Worm (Caenorhabditis elegans) whole organism, L3 larva: ENCODE results near the gene polk-1.

Experiments
- aly-2 ChIP-seq: fragments of 150-350 bp; optimal IDR thresholded peaks from 2 replicates; lab custom pipeline; 2014; ENCODE audit warnings: missing biosample characterization, missing genetic modification characterization
- ama-1 ChIP-seq: fragments of 150-350 bp; optimal IDR thresholded peaks from 2 replicates; lab custom pipeline; 2018
- ceh-28 ChIP-seq: fragments of 150-350 bp; optimal IDR thresholded peaks from 2 replicates; lab custom pipeline; 2014; ENCODE audit warnings: missing biosample characterization, missing genetic modification reagents, missing genetic modification characterization
- egl-5 ChIP-seq: fragments of 150-350 bp; optimal IDR thresholded peaks from 2 replicates; lab custom pipeline; 2017; ENCODE audit warnings: missing biosample characterization, missing genetic modification reagents, missing genetic modification characterization, inconsistent platforms
- elt-2 ChIP-seq: sonication (generic microtip); optimal IDR thresholded peaks from 2 replicates; lab custom pipeline; 2016; ENCODE audit warnings: missing genetic modification reagents, mild to moderate bottlenecking, missing genetic modification characterization, missing compliant biosample characterization
- elt-3 ChIP-seq, 3 experiments: fragments of 150-350 bp in 1 of 3; sonication (generic microtip) in 2 of 3; optimal IDR thresholded peaks; 2 replicates in 2 of 3; 4 replicates in 1 of 3; lab custom pipeline; 2014 to 2017; ENCODE audit warnings: missing biosample characterization in 3 of 3, missing genetic modification characterization in 3 of 3
- eor-1 ChIP-seq, 2 experiments: fragments of 150-350 bp; optimal IDR thresholded peaks; 2 replicates each; lab custom pipeline; 2014 to 2018; ENCODE audit warnings: missing biosample characterization in 2 of 2, missing genetic modification characterization in 2 of 2
- fkh-10 ChIP-seq: sonication (generic microtip); optimal IDR thresholded peaks from 2 replicates; lab custom pipeline; 2017; ENCODE audit warnings: missing biosample characterization, missing genetic modification reagents, missing genetic modification characterization
- fkh-2 ChIP-seq: fragments of 150-350 bp; optimal IDR thresholded peaks from 2 replicates; lab custom pipeline; 2014; ENCODE audit warnings: missing biosample characterization, missing genetic modification reagents, missing genetic modification characterization
- fos-1 ChIP-seq: fragments of 150-350 bp; optimal IDR thresholded peaks from 2 replicates; lab custom pipeline; 2014; ENCODE audit warnings: missing biosample characterization, missing genetic modification characterization
- hmg-11 ChIP-seq: sonication (generic microtip); optimal IDR thresholded peaks from 2 replicates; lab custom pipeline; 2016; ENCODE audit warnings: missing genetic modification characterization, missing compliant biosample characterization
- jun-1 ChIP-seq: fragments of 150-350 bp; optimal IDR thresholded peaks from 2 replicates; lab custom pipeline; 2014; ENCODE audit warnings: missing biosample characterization, missing genetic modification reagents, missing genetic modification characterization
- lin-15B ChIP-seq: fragments of 150-350 bp; optimal IDR thresholded peaks from 2 replicates; lab custom pipeline; 2014; ENCODE audit warnings: missing biosample characterization, missing genetic modification characterization
- lin-39 ChIP-seq: fragments of 150-350 bp; optimal IDR thresholded peaks from 2 replicates; lab custom pipeline; 2018; ENCODE audit warnings: missing biosample characterization, missing genetic modification reagents, missing genetic modification characterization
- lsy-12 ChIP-seq: sonication (generic microtip); optimal IDR thresholded peaks from 2 replicates; lab custom pipeline; 2016; ENCODE audit warnings: mild to moderate bottlenecking, missing genetic modification characterization, missing compliant biosample characterization
- mdl-1 ChIP-seq: fragments of 150-350 bp; optimal IDR thresholded peaks from 2 replicates; lab custom pipeline; 2014; ENCODE audit warnings: missing biosample characterization, missing genetic modification characterization
- mml-1 ChIP-seq: fragments of 150-350 bp; sonication (generic microtip); optimal IDR thresholded peaks from 3 replicates; lab custom pipeline; 2014; ENCODE audit warnings: missing biosample characterization, missing genetic modification characterization
- nfya-1 ChIP-seq: sonication (generic microtip); optimal IDR thresholded peaks from 2 replicates; lab custom pipeline; 2017; ENCODE audit warnings: missing genetic modification characterization, mild to moderate bottlenecking, missing compliant biosample characterization, antibody characterized with exemption, moderate library complexity; ENCODE audit not compliant: insufficient read depth
- nhr-11 ChIP-seq: fragments of 150-350 bp; optimal IDR thresholded peaks from 2 replicates; lab custom pipeline; 2014; ENCODE audit warnings: missing biosample characterization, missing genetic modification characterization
- nhr-23 ChIP-seq: fragments of 150-350 bp; optimal IDR thresholded peaks from 2 replicates; lab custom pipeline; 2014; ENCODE audit warnings: missing biosample characterization, missing genetic modification reagents, missing genetic modification characterization
- nhr-25 ChIP-seq: sonication (generic microtip); optimal IDR thresholded peaks from 2 replicates; lab custom pipeline; 2017; ENCODE audit warnings: missing biosample characterization, missing genetic modification characterization
- nhr-43 ChIP-seq: sonication (generic microtip); optimal IDR thresholded peaks from 2 replicates; lab custom pipeline; 2016; ENCODE audit warnings: mild to moderate bottlenecking, missing genetic modification characterization, missing compliant biosample characterization; ENCODE audit not compliant: poor library complexity, severe bottlenecking
- nhr-77 ChIP-seq: fragments of 150-350 bp; optimal IDR thresholded peaks from 2 replicates; lab custom pipeline; 2014; ENCODE audit warnings: missing biosample characterization, missing genetic modification characterization
- pha-4 ChIP-seq: fragments of 150-350 bp; optimal IDR thresholded peaks from 2 replicates; lab custom pipeline; 2014; ENCODE audit warnings: missing biosample characterization, missing genetic modification reagents, missing genetic modification characterization
- pqm-1 ChIP-seq: fragments of 150-350 bp; optimal IDR thresholded peaks from 2 replicates; lab custom pipeline; 2017; ENCODE audit warnings: missing biosample characterization, missing genetic modification characterization, inconsistent platforms
- sea-2 ChIP-seq: fragments of 150-350 bp; sonication (generic microtip); optimal IDR thresholded peaks from 4 replicates; lab custom pipeline; 2014; ENCODE audit warnings: missing biosample characterization, missing genetic modification reagents, missing genetic modification characterization
- skn-1 ChIP-seq: fragments of 150-350 bp; optimal IDR thresholded peaks from 2 replicates; lab custom pipeline; 2014; ENCODE audit warnings: missing biosample characterization, missing genetic modification characterization
- tbx-2 ChIP-seq: sonication (generic microtip); optimal IDR thresholded peaks from 2 replicates; lab custom pipeline; 2016; ENCODE audit warnings: mild to moderate bottlenecking, missing genetic modification characterization, missing compliant biosample characterization
- unc-39 ChIP-seq: sonication (generic microtip); optimal IDR thresholded peaks from 4 replicates; lab custom pipeline; 2017; ENCODE audit warnings: missing biosample characterization, missing genetic modification characterization
- ztf-11 ChIP-seq: fragments of 150-350 bp; optimal IDR thresholded peaks from 2 replicates; lab custom pipeline; 2014; ENCODE audit warnings: missing biosample characterization, missing genetic modification characterization
- ztf-4 ChIP-seq: fragments of 150-350 bp; optimal IDR thresholded peaks from 2 replicates; lab custom pipeline; 2014; ENCODE audit warnings: missing biosample characterization, missing genetic modification characterization

polk-1 gene

ce11 chrIII:8653875-8654386 lies 25.5 kb upstream of the polk-1 start, which contains the start of gene F22B7.9:
Gene F22B7.9 (minus strand): TSS chrIII:8653925.
- TF ChIP-seq mdl-1 (tag; lab: Kevin White, UChicago) (no peak), nhr-25 (tag; lab: Kevin White, UChicago) (no peak), sea-2 (GFP tag; lab: Kevin White, UChicago) (no peak), nfya-1 (peak; percentile 18), pqm-1 (tag; lab: Kevin White, UChicago) (peak; percentile 64), ama-1 (lab: Kevin White, UChicago) (peak; percentile 30), jun-1 (tag; lab: Kevin White, UChicago) (peak; percentile 50), pha-4 (tag; lab: Kevin White, UChicago) (peak; percentile 95), elt-2 (peak; percentile 50)

ce11 chrIII:8653457-8653856 lies 25.1 kb upstream of the polk-1 start:
- TF ChIP-seq mml-1 (tag; lab: Kevin White, UChicago) = no peak
- TF ChIP-seq ama-1 (lab: Kevin White, UChicago) = peak; percentile 88
- no peak for TF ChIP-seq nfya-1
- TF ChIP-seq ceh-28 (tag; lab: Kevin White, UChicago) = no peak

- TF ChIP-seq aly-2 (tag; lab: Kevin White, UChicago) (no peak), hmg-11 (peak; percentile 52), nhr-25 (tag; lab: Kevin White, UChicago) (peak; percentile 23), skn-1 (tag; lab: Kevin White, UChicago) (no peak), eor-1 (tag; optimal IDR thresholded peaks at IDR 0.05; lab: Kevin White, UChicago) (no peak), elt-3 (tag; optimal IDR thresholded peaks at IDR 0.05; lab: Kevin White, UChicago) (peak in 1 of 3 experiments; percentile 64), ztf-4 (peak; percentile 21), nhr-43 (peak; percentile 70), nhr-23 (tag; lab: Kevin White, UChicago) (peak; percentile 21), lin-39 (tag; lab: Kevin White, UChicago) (peak; percentile 71), lin-15B (no peak), ama-1 (lab: Kevin White, UChicago) (peak; percentile 95), nfya-1 (peak; percentile 36), tbx-2 (peak; percentile 28), unc-39 (tag; lab: Kevin White, UChicago) (no peak)
Observed at ce11 chrIII:8652922-8653321, 24.5 kb upstream of the polk-1 start.

- TF ChIP-seq ama-1 (lab: Kevin White, UChicago) = peak; percentile 93
- peak; percentile 6 for TF ChIP-seq lsy-12 (tag; lab: Kevin White, UChicago)
- no peak for TF ChIP-seq mdl-1 (tag; lab: Kevin White, UChicago)
Observed at ce11 chrIII:8652112-8652694, 23.8 kb upstream of the polk-1 start.

ce11 chrIII:8650235-8650817 lies 21.9 kb upstream of the polk-1 start, which contains the start of gene flp-23:
Gene flp-23 (plus strand): TSS chrIII:8650767.
- no peak for TF ChIP-seq ceh-28 (tag; lab: Kevin White, UChicago)
- peak; percentile 28 for TF ChIP-seq hmg-11
- TF ChIP-seq fos-1 (tag; lab: Kevin White, UChicago) = no peak
- TF ChIP-seq egl-5 = peak; percentile 8
- TF ChIP-seq skn-1 (tag; lab: Kevin White, UChicago) = peak; percentile 45
- TF ChIP-seq ztf-4 = no peak
- no peak for TF ChIP-seq unc-39 (tag; lab: Kevin White, UChicago)
- TF ChIP-seq nhr-77 = no peak
- TF ChIP-seq ztf-11 (tag; lab: Kevin White, UChicago) = no peak
- no peak for TF ChIP-seq nhr-23 (tag; lab: Kevin White, UChicago)
- TF ChIP-seq fkh-2 (tag; lab: Kevin White, UChicago) = no peak
- no peak for TF ChIP-seq fkh-10 (GFP tag; lab: Kevin White, UChicago)
- no peak for TF ChIP-seq nhr-11 (tag; lab: Kevin White, UChicago)
- peak; percentile 44 for TF ChIP-seq nfya-1
- TF ChIP-seq pha-4 (tag; lab: Kevin White, UChicago) = peak; percentile 16
- TF ChIP-seq lin-39 (tag; lab: Kevin White, UChicago) = peak; percentile 35
- TF ChIP-seq, all 47 proteins: peak for 6
